Fruit fly (Drosophila melanogaster): Measurements from ENCODE around the gene Nbr.

Nbr gene

DNA sequence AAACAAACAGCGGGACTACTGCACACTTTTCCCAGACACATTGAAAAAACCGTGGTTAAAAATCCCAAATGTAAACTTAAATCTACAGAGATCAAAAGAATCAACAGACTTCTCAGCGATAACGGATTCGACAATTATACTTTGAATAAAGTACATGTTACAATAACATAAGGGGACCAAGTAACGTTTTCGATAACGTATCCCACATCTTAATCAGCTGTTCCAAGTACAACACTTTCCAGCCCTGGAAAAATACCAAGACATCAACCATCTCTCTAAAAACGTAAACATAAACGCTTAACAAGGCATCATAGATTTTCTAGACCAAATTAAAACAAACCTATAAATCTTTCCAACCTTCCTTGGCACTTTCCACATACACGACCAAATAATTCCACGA is 9.0 kb downstream of the Nbr start (continued):
- TF ChIP-seq CHES-1-like (GFP tag; optimal IDR thresholded peaks at IDR 0.05) (no peak), Lhr (GFP tag; optimal IDR thresholded peaks at IDR 0.05) (no peak), Hey (tag; optimal IDR thresholded peaks at IDR 0.05) (no peak), gcm2 (GFP tag; optimal IDR thresholded peaks at IDR 0.05) (no peak), CG3065 (GFP tag; optimal IDR thresholded peaks at IDR 0.05) (no peak), hbn (GFP tag; IDR thresholded peaks at IDR 0.05; ENCODE audit: partially characterized antibody) (peak; percentile 18; the same call in 1 of the 2 replicates), sisA (GFP tag; IDR thresholded peaks at IDR 0.05) (no peak), Xbp1 (GFP tag; optimal IDR thresholded peaks at IDR 0.05) (no peak), CG6175 (GFP tag; IDR thresholded peaks at IDR 0.05) (no peak), unpg (GFP tag; optimal IDR thresholded peaks at IDR 0.05) (no peak), CG7987 (GFP tag; optimal IDR thresholded peaks at IDR 0.05) (no peak), CG2120 (GFP tag; optimal IDR thresholded peaks at IDR 0.05) (no peak), CG10979 (tag; optimal IDR thresholded peaks at IDR 0.05) (peak; percentile 27), kni (GFP tag; optimal IDR thresholded peaks at IDR 0.05) (peak; percentile 37), emc (GFP tag; optimal IDR thresholded peaks at IDR 0.05) (no peak), CG8281 (tag; optimal IDR thresholded peaks at IDR 0.05) (no peak), pros (GFP tag; optimal IDR thresholded peaks at IDR 0.05) (peak; percentile 61), CG1529 (GFP tag; optimal IDR thresholded peaks at IDR 0.05) (no peak), CG14014 (GFP tag; IDR thresholded peaks at IDR 0.05) (no peak), Trl (optimal IDR thresholded peaks at IDR 0.05) (no peak), Trl (GFP tag; optimal IDR thresholded peaks at IDR 0.05) (no peak), gfzf (GFP tag; optimal IDR thresholded peaks at IDR 0.05) (peak; percentile 55), CG4617 (GFP tag; optimal IDR thresholded peaks at IDR 0.05; ENCODE audit: borderline replicate concordance) (peak; percentile 6), Dip3 (GFP tag; optimal IDR thresholded peaks at IDR 0.05) (no peak), CG4854 (GFP tag; optimal IDR thresholded peaks at IDR 0.05) (no peak), zf30C (GFP tag; optimal IDR thresholded peaks at IDR 0.05) (no peak), CG14860 (GFP tag; IDR thresholded peaks at IDR 0.05; ENCODE audit: partially characterized antibody) (no peak), Neu2 (GFP tag; optimal IDR thresholded peaks at IDR 0.05; ENCODE audit: borderline replicate concordance) (no peak), CG14667 (GFP tag; IDR thresholded peaks at IDR 0.05) (no peak), croc (GFP tag; conservative IDR thresholded peaks at IDR 0.05) (no peak), CG8359 (GFP tag; optimal IDR thresholded peaks at IDR 0.05; ENCODE audit: borderline replicate concordance) (no peak), nerfin-2 (GFP tag; IDR thresholded peaks at IDR 0.05; ENCODE audit: partially characterized antibody) (no peak), sc (optimal IDR thresholded peaks at IDR 0.05) (no peak), sc (GFP tag; optimal IDR thresholded peaks at IDR 0.05) (no peak), CG6654 (GFP tag; optimal IDR thresholded peaks at IDR 0.05) (no peak), jing (GFP tag; optimal IDR thresholded peaks at IDR 0.05) (no peak), Ets97D (GFP tag; optimal IDR thresholded peaks at IDR 0.05) (peak; percentile 27), CG12659 (GFP tag; optimal IDR thresholded peaks at IDR 0.05) (peak; percentile 25), CG9437 (GFP tag; optimal IDR thresholded peaks at IDR 0.05) (peak; percentile 99), scrt (GFP tag; optimal IDR thresholded peaks at IDR 0.05) (no peak), BtbVII (GFP tag; optimal IDR thresholded peaks at IDR 0.05) (no peak), exex (tag; optimal IDR thresholded peaks at IDR 0.05) (no peak), E2f2 (GFP tag; IDR thresholded peaks at IDR 0.05) (peak; percentile 66), CG1603 (tag; optimal IDR thresholded peaks at IDR 0.05) (peak; percentile 43), crp (GFP tag; optimal IDR thresholded peaks at IDR 0.05) (peak; percentile 43 to 95), CG30020 (tag; optimal IDR thresholded peaks at IDR 0.05) (peak; percentile 26), CG2116 (GFP tag; optimal IDR thresholded peaks at IDR 0.05) (peak; percentile 58), sens (GFP tag) (no peak), CG6765 (GFP tag; optimal IDR thresholded peaks at IDR 0.05) (no peak), CoRest (tag; optimal IDR thresholded peaks at IDR 0.05) (no peak), Sry-δ (GFP tag; optimal IDR thresholded peaks at IDR 0.05) (peak; percentile 42)
